Worm (Caenorhabditis elegans) whole organism, early embryonic: ENCODE measurements around the gene duxl-1.

Source experiments
- aly-1 ChIP-seq: sonication (generic microtip); optimal IDR thresholded peaks from 2 replicates; lab custom pipeline; 2016; ENCODE audit warnings: missing genetic modification characterization, missing compliant biosample characterization
- ama-1 ChIP-seq: fragments of 150-350 bp; optimal IDR thresholded peaks from 2 replicates; lab custom pipeline; 2014
- hnd-1 ChIP-seq: sonication (generic microtip); optimal IDR thresholded peaks from 2 replicates; lab custom pipeline; 2016; ENCODE audit warnings: missing genetic modification characterization, missing compliant biosample characterization

DNA sequence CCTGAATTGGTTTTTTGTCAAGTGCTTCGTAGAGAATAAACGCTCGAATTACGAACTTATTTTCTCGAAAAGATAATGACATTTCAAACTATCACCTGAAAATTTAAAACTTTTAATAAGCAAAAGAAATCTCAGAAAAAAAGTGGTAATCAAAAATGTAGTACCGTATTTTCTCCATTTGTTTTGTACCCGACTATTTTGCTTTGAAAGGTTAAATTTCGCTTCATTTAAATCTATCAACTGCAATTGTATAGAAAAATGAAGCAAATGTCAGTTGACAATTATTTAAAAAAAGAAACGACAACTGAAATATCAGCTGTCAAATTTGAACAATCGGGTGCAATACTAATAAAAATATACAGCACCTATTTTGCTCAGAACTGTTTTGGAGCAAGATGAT lies 42.3 kb upstream of the duxl-1 start, which contains the start of gene fbxa-158:
- no peak for TF ChIP-seq hnd-1 (tag; lab: Kevin White, UChicago)
- no peak for TF ChIP-seq aly-1 (tag; lab: Kevin White, UChicago)
- TF ChIP-seq ama-1: no peak
